Fruit fly (Drosophila melanogaster) whole organism, wandering third instar larva: ENCODE data around the gene Grx1.

Experiments used
- Abd-B ChIP-seq: fragments of >200 bp; optimal IDR thresholded peaks from 2 replicates; lab custom pipeline; 2017; ENCODE audit warnings: missing biosample characterization, missing genetic modification characterization
- CG32264 ChIP-seq: fragments of 200-800 bp; sonication (Bioruptor generic); optimal IDR thresholded peaks from 2 replicates; lab custom pipeline; 2016; ENCODE audit warnings: missing biosample characterization, missing genetic modification characterization
- CG9705 ChIP-seq: fragments of 200-800 bp; sonication (Bioruptor generic); optimal IDR thresholded peaks from 2 replicates; lab custom pipeline; 2018; ENCODE audit warnings: missing biosample characterization, mild to moderate bottlenecking, missing genetic modification characterization
- CrebA ChIP-seq: fragments of 200-800 bp; sonication (Bioruptor generic); optimal IDR thresholded peaks from 2 replicates; lab custom pipeline; 2016; ENCODE audit warnings: missing biosample characterization, mild to moderate bottlenecking, missing genetic modification characterization, borderline replicate concordance
- Dfd ChIP-seq: fragments of >200 bp; optimal IDR thresholded peaks from 2 replicates; lab custom pipeline; 2017; ENCODE audit warnings: missing biosample characterization, missing genetic modification characterization
- Dif ChIP-seq: fragments of 200-275, 200-300 bp; sonication (Bioruptor generic); optimal IDR thresholded peaks from 2 replicates; lab custom pipeline; 2018; ENCODE audit warnings: missing biosample characterization, missing genetic modification characterization; ENCODE audit not compliant: partially characterized antibody
- GATAd ChIP-seq: sonication (Bioruptor generic); optimal IDR thresholded peaks from 2 replicates; lab custom pipeline; 2016; ENCODE audit warnings: missing biosample characterization, missing genetic modification characterization
- HLH106 ChIP-seq: fragments of 200-800 bp; optimal IDR thresholded peaks from 3 replicates; lab custom pipeline; 2019; ENCODE audit warnings: missing biosample characterization, mild to moderate bottlenecking, missing genetic modification characterization, moderate library complexity
- Hnf4 ChIP-seq: fragments of 200-800 bp; sonication (Bioruptor generic); optimal IDR thresholded peaks from 2 replicates; lab custom pipeline; 2016; ENCODE audit warnings: missing biosample characterization, mild to moderate bottlenecking, missing genetic modification characterization
- Hr78 ChIP-seq: fragments of >200 bp; optimal IDR thresholded peaks from 2 replicates; lab custom pipeline; 2017; ENCODE audit warnings: missing biosample characterization, missing genetic modification characterization
- Hr83 ChIP-seq: fragments of 200-300 bp; sonication (Bioruptor generic); optimal IDR thresholded peaks from 2 replicates; lab custom pipeline; 2016; ENCODE audit warnings: missing biosample characterization, mild to moderate bottlenecking, missing genetic modification characterization, moderate library complexity; ENCODE audit not compliant: poor library complexity, severe bottlenecking
- Jra ChIP-seq: sonication (Bioruptor generic); optimal IDR thresholded peaks from 2 replicates; lab custom pipeline; 2016; ENCODE audit warnings: missing biosample characterization, missing genetic modification characterization
- Mio ChIP-seq: sonication (Bioruptor generic); optimal IDR thresholded peaks from 2 replicates; lab custom pipeline; 2016; ENCODE audit warnings: missing biosample characterization, missing genetic modification characterization
- Myc ChIP-seq: fragments of >200 bp; optimal IDR thresholded peaks from 2 replicates; lab custom pipeline; 2017
- N ChIP-seq: fragments of >200 bp; optimal IDR thresholded peaks from 2 replicates; lab custom pipeline; 2018; ENCODE audit warnings: missing biosample characterization, missing external identifiers, missing genetic modification characterization
- OdsH ChIP-seq: fragments of 200-800 bp; sonication (Bioruptor generic); optimal IDR thresholded peaks from 2 replicates; lab custom pipeline; 2016; ENCODE audit warnings: missing biosample characterization, mild to moderate bottlenecking, missing genetic modification characterization
- Rel ChIP-seq, 2 experiments: fragments of 200-800 bp; sonication (Bioruptor generic) in 1 of 2; optimal IDR thresholded peaks; 2 replicates in 1 of 2; 3 replicates in 1 of 2; lab custom pipeline; 2016 to 2019; ENCODE audit warnings: mild to moderate bottlenecking in 2 of 2, missing biosample characterization in 2 of 2, missing genetic modification characterization in 2 of 2, moderate library complexity in 1 of 2
- Sp1 ChIP-seq: fragments of 200-800 bp; sonication (Bioruptor generic); optimal IDR thresholded peaks from 3 replicates; lab custom pipeline; 2019; ENCODE audit warnings: missing biosample characterization, mild to moderate bottlenecking, missing genetic modification characterization, moderate library complexity
- Vsx2 ChIP-seq: fragments of 200-300, 225-300 bp; sonication (Bioruptor generic); optimal IDR thresholded peaks from 2 replicates; lab custom pipeline; 2018; ENCODE audit warnings: missing biosample characterization, missing genetic modification characterization; ENCODE audit not compliant: partially characterized antibody
- br ChIP-seq: fragments of 200-800 bp; sonication (Bioruptor generic); optimal IDR thresholded peaks from 2 replicates; lab custom pipeline; 2016; ENCODE audit warnings: missing biosample characterization, missing genetic modification characterization
- brk ChIP-seq: fragments of 200-800 bp; sonication (Bioruptor generic); optimal IDR thresholded peaks from 2 replicates; lab custom pipeline; 2016; ENCODE audit warnings: missing biosample characterization, mild to moderate bottlenecking, missing genetic modification characterization
- dl ChIP-seq, 2 experiments: fragments of 175-275, 200-275 bp in 1 of 2; fragments of 200-275 bp in 1 of 2; sonication (Bioruptor generic); optimal IDR thresholded peaks; lab custom pipeline; 2018; ENCODE audit warnings: mild to moderate bottlenecking in 2 of 2, missing biosample characterization in 2 of 2, missing genetic modification characterization in 2 of 2, moderate library complexity in 2 of 2; ENCODE audit not compliant: partially characterized antibody in 2 of 2, insufficient read depth in 1 of 2
- dmrt93B ChIP-seq: fragments of 200-800 bp; sonication (Bioruptor generic); optimal IDR thresholded peaks from 2 replicates; lab custom pipeline; 2018; ENCODE audit warnings: missing biosample characterization, mild to moderate bottlenecking, missing genetic modification characterization
- dsf ChIP-seq: sonication (Bioruptor generic); optimal IDR thresholded peaks from 2 replicates; lab custom pipeline; 2016; ENCODE audit warnings: missing biosample characterization, missing genetic modification characterization, borderline replicate concordance
- ey ChIP-seq: fragments of 200-800 bp; sonication (Bioruptor generic); optimal IDR thresholded peaks from 2 replicates; lab custom pipeline; 2016; ENCODE audit warnings: missing biosample characterization, missing genetic modification characterization
- foxo ChIP-seq, 2 experiments: fragments of 200-800 bp; sonication (Bioruptor generic); optimal IDR thresholded peaks; 2 replicates in 1 of 2; 3 replicates in 1 of 2; lab custom pipeline; 2016 to 2017; ENCODE audit warnings: missing biosample characterization in 2 of 2, missing genetic modification characterization in 2 of 2
- fru ChIP-seq: fragments of 200-800 bp; sonication (Bioruptor generic); optimal IDR thresholded peaks from 3 replicates; lab custom pipeline; 2016; ENCODE audit warnings: missing biosample characterization, mild to moderate bottlenecking, missing genetic modification characterization
- h ChIP-seq: fragments of 200-800 bp; sonication (Bioruptor generic); optimal IDR thresholded peaks from 3 replicates; lab custom pipeline; 2016; ENCODE audit warnings: missing biosample characterization, mild to moderate bottlenecking, missing genetic modification characterization
- jim ChIP-seq: fragments of 175-275, 200-325 bp; sonication (Bioruptor generic); optimal IDR thresholded peaks from 2 replicates; lab custom pipeline; 2016; ENCODE audit warnings: missing biosample characterization, mild to moderate bottlenecking, missing genetic modification characterization
- lola ChIP-seq: fragments of >200 bp; optimal IDR thresholded peaks from 2 replicates; lab custom pipeline; 2017; ENCODE audit warnings: missing biosample characterization, missing genetic modification characterization
- pan ChIP-seq: fragments of >200 bp; optimal IDR thresholded peaks from 2 replicates; lab custom pipeline; 2017
- psq ChIP-seq: fragments of 200-800 bp; sonication (Bioruptor generic); optimal IDR thresholded peaks from 3 replicates; lab custom pipeline; 2017; ENCODE audit warnings: missing biosample characterization, mild to moderate bottlenecking, missing genetic modification characterization, moderate library complexity
- rgr ChIP-seq: fragments of 200-800 bp; sonication (Bioruptor generic); optimal IDR thresholded peaks from 3 replicates; lab custom pipeline; 2016; ENCODE audit warnings: missing biosample characterization, mild to moderate bottlenecking, missing genetic modification characterization
- sage ChIP-seq: fragments of 200-800 bp; sonication (Bioruptor generic); optimal IDR thresholded peaks from 2 replicates; lab custom pipeline; 2016; ENCODE audit warnings: missing biosample characterization, mild to moderate bottlenecking, missing genetic modification characterization
- sv ChIP-seq: fragments of 200-800 bp; sonication (Bioruptor generic); optimal IDR thresholded peaks from 3 replicates; lab custom pipeline; 2016; ENCODE audit warnings: missing biosample characterization, missing genetic modification characterization
- tai ChIP-seq: sonication (Bioruptor generic); optimal IDR thresholded peaks from 2 replicates; lab custom pipeline; 2016; ENCODE audit warnings: missing biosample characterization, missing genetic modification characterization
- usp ChIP-seq: fragments of >200 bp; optimal IDR thresholded peaks from 2 replicates; lab custom pipeline; 2017; ENCODE audit warnings: missing biosample characterization, missing genetic modification characterization
- woc ChIP-seq: sonication (Bioruptor generic); optimal IDR thresholded peaks from 2 replicates; lab custom pipeline; 2016; ENCODE audit warnings: missing biosample characterization, mild to moderate bottlenecking, missing genetic modification characterization

Gene Grx1

dm6 chr3L:18889222-18889866 lies 20.3 kb downstream of the Grx1 start:
- TF ChIP-seq pan, result no peak
- no peak for TF ChIP-seq psq
- TF ChIP-seq ey (GFP tag; lab: Kevin White, UChicago), result no peak
- TF ChIP-seq h (GFP tag; lab: Kevin White, UChicago), result peak; percentile 8
- TF ChIP-seq Hr83 (GFP tag; lab: Kevin White, UChicago), result no peak
- no peak for TF ChIP-seq Abd-B
- TF ChIP-seq sv (GFP tag; lab: Kevin White, UChicago), result no peak
- no peak for TF ChIP-seq Jra (GFP tag; lab: Kevin White, UChicago)
- no peak for TF ChIP-seq Dfd (GFP tag; lab: Kevin White, UChicago)
- TF ChIP-seq tai (GFP tag; lab: Kevin White, UChicago), result no peak
- no peak for TF ChIP-seq Rel (GFP tag; optimal IDR thresholded peaks at IDR 0.05; lab: Kevin White, UChicago)
- TF ChIP-seq Rel (tag; optimal IDR thresholded peaks at IDR 0.05; lab: Kevin White, UChicago), result peak; percentile 35
- TF ChIP-seq rgr, result peak; percentile 20
- TF ChIP-seq br, result no peak
- TF ChIP-seq CrebA (GFP tag; lab: Kevin White, UChicago), result no peak
- no peak for TF ChIP-seq GATAd (GFP tag; lab: Kevin White, UChicago)
- TF ChIP-seq jim (GFP tag; lab: Kevin White, UChicago), result no peak
- TF ChIP-seq Sp1 (GFP tag; lab: Kevin White, UChicago), result no peak
- TF ChIP-seq HLH106, result no peak
- TF ChIP-seq usp, result no peak
- TF ChIP-seq N (GFP tag; lab: Kevin White, UChicago), result no peak
- no peak for TF ChIP-seq Mio
- peak; percentile 0 for TF ChIP-seq Dif
- TF ChIP-seq Hnf4, result peak; percentile 30
- TF ChIP-seq fru, result peak; percentile 41
- no peak for TF ChIP-seq woc (GFP tag; lab: Kevin White, UChicago)
- TF ChIP-seq CG9705 (GFP tag; lab: Kevin White, UChicago), result no peak
- no peak for TF ChIP-seq lola
- TF ChIP-seq brk (GFP tag; lab: Kevin White, UChicago), result no peak
- peak in 1 of 2 experiments; percentile 33 for TF ChIP-seq foxo (GFP tag; optimal IDR thresholded peaks at IDR 0.05; lab: Kevin White, UChicago)
- TF ChIP-seq, all 38 proteins: peak for 7

dm6 chr3L:18890283-18891175 lies 21.5 kb downstream of the Grx1 start, which contains the start of gene CG3961:
Gene CG3961 (minus strand): TSS chr3L:18890483.
- TF ChIP-seq CG32264 (GFP tag; lab: Kevin White, UChicago), result peak; percentile 67
- TF ChIP-seq Dfd (GFP tag; lab: Kevin White, UChicago), result peak; percentile 97
- TF ChIP-seq N (GFP tag; lab: Kevin White, UChicago), result no peak
- peak; percentile 91 for TF ChIP-seq Hnf4
- TF ChIP-seq foxo (GFP tag; optimal IDR thresholded peaks at IDR 0.05; lab: Kevin White, UChicago), result peak in 1 of 2 experiments; percentile 99
- TF ChIP-seq fru, result peak; percentile 97
- TF ChIP-seq pan, result no peak
- peak; percentile 90 for TF ChIP-seq woc (GFP tag; lab: Kevin White, UChicago)
- TF ChIP-seq tai (GFP tag; lab: Kevin White, UChicago), result peak; percentile 89
- peak; percentile 89 for TF ChIP-seq sage (GFP tag; lab: Kevin White, UChicago)
- TF ChIP-seq Sp1 (GFP tag; lab: Kevin White, UChicago), result peak; percentile 99
- peak; percentile 98 for TF ChIP-seq psq
- no peak for TF ChIP-seq Abd-B
- TF ChIP-seq ey (GFP tag; lab: Kevin White, UChicago), result peak; percentile 95
- peak; percentile 99 for TF ChIP-seq HLH106
- TF ChIP-seq Hr78 (GFP tag; lab: Kevin White, UChicago), result no peak
- TF ChIP-seq dl (GFP tag; optimal IDR thresholded peaks at IDR 0.05; lab: Kevin White, UChicago; ENCODE audit: insufficient read depth in 1 of 2, partially characterized antibody in 2 of 2), result peak; percentile 89 to 90
- peak; percentile 61 for TF ChIP-seq Mio
- peak; percentile 98 for TF ChIP-seq rgr
- TF ChIP-seq Rel (GFP tag; optimal IDR thresholded peaks at IDR 0.05; lab: Kevin White, UChicago), result peak; percentile 86
- peak; percentile 82 for TF ChIP-seq Rel (tag; optimal IDR thresholded peaks at IDR 0.05; lab: Kevin White, UChicago)
- TF ChIP-seq GATAd (GFP tag; lab: Kevin White, UChicago), result no peak
- no peak for TF ChIP-seq Myc
- peak; percentile 97 for TF ChIP-seq h (GFP tag; lab: Kevin White, UChicago)
- no peak for TF ChIP-seq lola
- peak; percentile 88 for TF ChIP-seq dsf (GFP tag; lab: Kevin White, UChicago)
- TF ChIP-seq Vsx2 (GFP tag; lab: Kevin White, UChicago), result no peak
- TF ChIP-seq OdsH (GFP tag; lab: Kevin White, UChicago), result peak; percentile 99
- TF ChIP-seq Hr83 (GFP tag; lab: Kevin White, UChicago), result peak; percentile 34
- no peak for TF ChIP-seq jim (GFP tag; lab: Kevin White, UChicago)
- peak; percentile 93 for TF ChIP-seq Dif
- peak; percentile 82 for TF ChIP-seq CrebA (GFP tag; lab: Kevin White, UChicago)
- peak; percentile 95 for TF ChIP-seq br
- peak; percentile 93 for TF ChIP-seq dmrt93B (GFP tag; lab: Kevin White, UChicago)
- TF ChIP-seq Jra (GFP tag; lab: Kevin White, UChicago), result peak; percentile 84
- TF ChIP-seq usp, result no peak
- TF ChIP-seq sv (GFP tag; lab: Kevin White, UChicago), result peak; percentile 94
- peak; percentile 96 for TF ChIP-seq brk (GFP tag; lab: Kevin White, UChicago)
- peak; percentile 90 for TF ChIP-seq CG9705 (GFP tag; lab: Kevin White, UChicago)
